Worm (Caenorhabditis elegans) whole organism, L2 larva: ENCODE results near the gene chhy-1.
A peak's percentile ranks its signal among the peaks of the same experiment; 100 is the strongest.

Source experiments
- lin-39 ChIP-seq: fragments of 150-350 bp; optimal IDR thresholded peaks from 2 replicates; lab custom pipeline; 2014; ENCODE audit warnings: missing biosample characterization, missing genetic modification reagents, missing genetic modification characterization
- lsy-2 ChIP-seq, 2 experiments: fragments of 150-350 bp in 1 of 2; sonication (generic microtip) in 1 of 2; optimal IDR thresholded peaks; 2 replicates each; lab custom pipeline; 2014 to 2017; ENCODE audit warnings: missing biosample characterization in 2 of 2, missing genetic modification characterization in 2 of 2

ce11 chrII:8566806-8567266 is 50.6 kb downstream of the chhy-1 start, which contains the start of gene F54C9.3:
- TF ChIP-seq lin-39 (no peak), lsy-2 (tag; optimal IDR thresholded peaks at IDR 0.05; lab: Kevin White, UChicago) (peak in 1 of 2 experiments; percentile 11)
